Fruit fly (Drosophila melanogaster) Kc167 (cell line): ENCODE results near the gene Eip63E.

Experiments used
- Myc ChIP-seq: fragments of >200 bp; optimal IDR thresholded peaks from 2 replicates; lab custom pipeline; 2017; ENCODE audit warnings: missing external identifiers
- insv ChIP-seq: fragments of >200 bp; optimal IDR thresholded peaks from 3 replicates; lab custom pipeline; 2018; ENCODE audit warnings: missing external identifiers
- psq ChIP-seq: fragments of >200 bp; optimal IDR thresholded peaks from 2 replicates; lab custom pipeline; 2017; ENCODE audit warnings: missing external identifiers

dm6 chr3L:3517894-3518293 is 2.3 kb downstream of the Eip63E start:
- TF ChIP-seq Myc (lab: Kevin White, UChicago), result no peak
- TF ChIP-seq psq, result no peak
- TF ChIP-seq insv (lab: Kevin White, UChicago), result no peak
